Fruit fly (Drosophila melanogaster): ENCODE measurements around the gene RFeSP.

Gene RFeSP

DNA sequence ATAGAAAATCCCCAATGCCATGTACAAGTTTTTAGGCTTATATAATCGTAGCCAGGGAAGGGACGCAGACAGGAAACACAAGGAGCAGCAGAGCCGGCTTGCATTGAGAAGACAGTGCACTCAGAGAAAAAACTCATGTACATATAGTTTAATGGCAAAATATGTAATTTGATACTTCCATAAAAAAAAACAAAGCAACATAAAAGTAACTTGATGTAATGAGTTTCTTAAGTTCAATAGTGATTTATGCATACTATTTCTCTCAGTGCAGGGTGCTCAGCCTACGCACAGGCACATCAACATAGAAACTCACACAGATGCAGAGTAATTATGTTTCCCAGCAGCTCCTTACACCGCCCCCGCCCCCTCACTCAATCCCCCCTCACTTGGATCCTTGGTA lies 6.8 kb upstream of the RFeSP start (continued):
- no peak for TF ChIP-seq kni (GFP tag; optimal IDR thresholded peaks at IDR 0.05)
- no peak for TF ChIP-seq HLHmδ (GFP tag; optimal IDR thresholded peaks at IDR 0.05)
- TF ChIP-seq Camta (GFP tag; optimal IDR thresholded peaks at IDR 0.05): no peak
- no peak for TF ChIP-seq CG13287 (GFP tag; IDR thresholded peaks at IDR 0.05; ENCODE audit: partially characterized antibody)
- TF ChIP-seq ham (GFP tag; IDR thresholded peaks at IDR 0.05): no peak
- peak in 1 of 2 experiments; percentile 35 for TF ChIP-seq Eip74EF (GFP tag; optimal IDR thresholded peaks at IDR 0.05)
- no peak for TF ChIP-seq Dip3 (GFP tag; optimal IDR thresholded peaks at IDR 0.05)
- TF ChIP-seq H15 (GFP tag; IDR thresholded peaks at IDR 0.05): no peak; the same call in 2 of the 3 replicates
- peak; percentile 72 for TF ChIP-seq CG13424 (tag; optimal IDR thresholded peaks at IDR 0.05)
- TF ChIP-seq CG18764 (GFP tag; optimal IDR thresholded peaks at IDR 0.05): no peak
- TF ChIP-seq tna (GFP tag; IDR thresholded peaks at IDR 0.05; ENCODE audit: partially characterized antibody): no peak
- TF ChIP-seq dpn (GFP tag; optimal IDR thresholded peaks at IDR 0.05): peak; percentile 60 to 62
- TF ChIP-seq Vsx1 (GFP tag; optimal IDR thresholded peaks at IDR 0.05): no peak
- peak; percentile 87 for TF ChIP-seq Hmr (GFP tag; optimal IDR thresholded peaks at IDR 0.05)
- peak; percentile 26 for TF ChIP-seq dimm (GFP tag; IDR thresholded peaks at IDR 0.05)
- TF ChIP-seq Hr78 (GFP tag; optimal IDR thresholded peaks at IDR 0.05): no peak
- TF ChIP-seq Opbp (GFP tag; IDR thresholded peaks at IDR 0.05; ENCODE audit: partially characterized antibody): no peak
- no peak for TF ChIP-seq pan (optimal IDR thresholded peaks at IDR 0.05)
- TF ChIP-seq pan (GFP tag; optimal IDR thresholded peaks at IDR 0.05 in 1 of 2, IDR thresholded peaks at IDR 0.05 in 1 of 2): peak in 1 of 2 experiments; percentile 74
- no peak for TF ChIP-seq ac (GFP tag; optimal IDR thresholded peaks at IDR 0.05)
- no peak for TF ChIP-seq lov (optimal IDR thresholded peaks at IDR 0.05)
- no peak for TF ChIP-seq lov (GFP tag; IDR thresholded peaks at IDR 0.05)
- TF ChIP-seq pzg (GFP tag; optimal IDR thresholded peaks at IDR 0.05): no peak
- no peak for TF ChIP-seq CG8290 (GFP tag; optimal IDR thresholded peaks at IDR 0.05)
- TF ChIP-seq CG8290 (tag; optimal IDR thresholded peaks at IDR 0.05): peak in 1 of 2 experiments; percentile 72
- TF ChIP-seq Dp (GFP tag; optimal IDR thresholded peaks at IDR 0.05): no peak
- peak; percentile 9 for TF ChIP-seq CG15011 (GFP tag; optimal IDR thresholded peaks at IDR 0.05)
- 0 out of 2 replicates have a peak, but pooled peaks have one; percentile 3 for TF ChIP-seq CkIIα-i1 (GFP tag; IDR thresholded peaks at IDR 0.05)
- TF ChIP-seq ase (GFP tag; IDR thresholded peaks at IDR 0.05): peak; percentile 41; the same call in 1 of the 3 replicates
- TF ChIP-seq CG3847 (GFP tag; IDR thresholded peaks at IDR 0.05): peak; percentile 59; the same call in 1 of the 2 replicates
- TF ChIP-seq NC2β (GFP tag; optimal IDR thresholded peaks at IDR 0.05): peak; percentile 39
- TF ChIP-seq sens (GFP tag): peak; percentile 82
- TF ChIP-seq CG8388 (GFP tag; optimal IDR thresholded peaks at IDR 0.05): peak; percentile 51
- TF ChIP-seq nmo (GFP tag; optimal IDR thresholded peaks at IDR 0.05): peak; percentile 50
- peak; percentile 54 for TF ChIP-seq HHEX (GFP tag; optimal IDR thresholded peaks at IDR 0.05)
- no peak for TF ChIP-seq Sry-β (GFP tag; optimal IDR thresholded peaks at IDR 0.05)
- no peak for TF ChIP-seq chm (GFP tag; IDR thresholded peaks at IDR 0.05)
- TF ChIP-seq fd96Cb (tag; optimal IDR thresholded peaks at IDR 0.05): peak; percentile 54
- no peak for TF ChIP-seq sim (GFP tag; IDR thresholded peaks at IDR 0.05)
- no peak for TF ChIP-seq emc (GFP tag; optimal IDR thresholded peaks at IDR 0.05)
- TF ChIP-seq aop (GFP tag; IDR thresholded peaks at IDR 0.05): no peak
- TF ChIP-seq gem (tag; optimal IDR thresholded peaks at IDR 0.05): peak; percentile 80
- no peak for TF ChIP-seq repo (GFP tag; optimal IDR thresholded peaks at IDR 0.05)
- no peak for TF ChIP-seq ftz-f1 (GFP tag; optimal IDR thresholded peaks at IDR 0.05)
- TF ChIP-seq fru (optimal IDR thresholded peaks at IDR 0.05): no peak
- no peak for TF ChIP-seq CG9797 (GFP tag; optimal IDR thresholded peaks at IDR 0.05)
- 0 out of 2 replicates have a peak, but pooled peaks have one; percentile 38 for TF ChIP-seq ap (GFP tag; IDR thresholded peaks at IDR 0.05)
- peak; percentile 71 for TF ChIP-seq Rfx (GFP tag; IDR thresholded peaks at IDR 0.05)
- no peak for TF ChIP-seq insv (GFP tag; optimal IDR thresholded peaks at IDR 0.05)
- TF ChIP-seq h (optimal IDR thresholded peaks at IDR 0.05): no peak
- TF ChIP-seq CG10274 (GFP tag; optimal IDR thresholded peaks at IDR 0.05): peak; percentile 1
- TF ChIP-seq hth (optimal IDR thresholded peaks at IDR 0.05): no peak

All from whole organism, embryonic.